Worm (Caenorhabditis elegans): ENCODE results near the gene K01A2.10.

The K01A2.10 gene

DNA sequence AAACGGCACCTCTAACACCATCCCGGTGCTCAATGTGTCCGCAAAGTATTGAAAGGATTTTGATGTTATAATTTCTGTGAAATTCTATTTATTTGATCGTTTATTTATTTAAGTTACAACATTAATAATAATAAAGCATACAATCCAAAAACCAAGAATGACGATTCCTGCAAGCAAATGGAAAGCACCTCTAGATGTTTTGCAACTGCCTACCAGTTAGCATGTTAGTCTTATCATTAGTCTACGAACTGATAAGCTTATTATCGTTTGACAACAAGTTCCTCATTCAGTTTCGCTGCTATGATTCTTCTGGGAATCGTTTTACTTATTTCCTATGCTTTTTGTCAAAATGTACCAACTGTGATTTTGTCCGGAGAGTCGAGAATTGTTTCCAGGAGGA, 23.2 kb downstream of the K01A2.10 start, which contains the start of gene K01A2.6:
TSS of gene K01A2.6 (plus strand) at position 301 of the 400 bp plus-strand sequence.
- TF ChIP-seq ceh-82 (tag; optimal IDR thresholded peaks at IDR 0.05) = no peak
- TF ChIP-seq lin-39 (tag; optimal IDR thresholded peaks at IDR 0.05) = no peak
- TF ChIP-seq C34F6.9 (tag; optimal IDR thresholded peaks at IDR 0.05) = no peak
- no peak for TF ChIP-seq snpc-4 (tag; optimal IDR thresholded peaks at IDR 0.05)
- TF ChIP-seq lsy-2 (tag; optimal IDR thresholded peaks at IDR 0.05) = no peak
- TF ChIP-seq R02D3.7 (tag; optimal IDR thresholded peaks at IDR 0.05) = no peak
- TF ChIP-seq alr-1 (tag; optimal IDR thresholded peaks at IDR 0.05) = no peak
- TF ChIP-seq F13H6.1 (tag; optimal IDR thresholded peaks at IDR 0.05) = no peak
- no peak for TF ChIP-seq nhr-10 (tag; optimal IDR thresholded peaks at IDR 0.05)
- TF ChIP-seq nhr-25 (tag; optimal IDR thresholded peaks at IDR 0.05) = no peak
- no peak for TF ChIP-seq unc-55 (GFP tag; optimal IDR thresholded peaks at IDR 0.05)

DNA sequence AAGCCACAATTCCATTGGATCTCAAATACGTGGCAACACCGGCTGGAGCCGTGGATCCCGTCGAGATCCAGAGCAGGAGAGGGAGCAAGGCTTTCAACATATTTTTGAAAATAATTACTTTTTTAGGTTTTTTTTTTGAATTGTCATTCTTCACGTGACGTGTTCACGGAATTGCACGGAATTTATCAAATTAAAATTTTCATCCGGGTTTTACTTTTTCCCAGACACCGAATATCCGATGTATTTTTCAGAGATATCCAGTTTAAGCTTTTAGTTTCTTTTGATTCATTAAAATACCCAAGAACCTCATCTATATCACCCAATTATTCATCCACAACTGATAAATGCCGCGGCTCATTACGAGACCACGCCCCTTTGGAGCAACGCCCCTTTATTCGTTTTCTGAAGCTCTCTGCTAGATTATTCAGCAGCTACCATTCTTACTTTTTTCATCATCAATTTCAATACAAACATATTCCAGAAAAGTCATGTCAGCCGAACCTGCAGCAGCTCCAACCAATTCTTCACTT, 25.9 kb downstream of the K01A2.10 start, which contains the start of the genes clec-117 and B0432.1:
TSS of gene clec-117 (minus strand) at position 101 of the 530 bp plus-strand sequence.
TSS of gene B0432.1 (plus strand) at position 480 of the 530 bp plus-strand sequence.
- TF ChIP-seq nhr-237 (tag; optimal IDR thresholded peaks at IDR 0.05) (no peak), ceh-16 (tag; optimal IDR thresholded peaks at IDR 0.05) (no peak), aly-2 (tag; optimal IDR thresholded peaks at IDR 0.05) (no peak), lin-11 (tag; optimal IDR thresholded peaks at IDR 0.05) (no peak), sma-3 (GFP tag; optimal IDR thresholded peaks at IDR 0.05) (no peak), egl-27 (tag; optimal IDR thresholded peaks at IDR 0.05) (no peak), nhr-10 (tag; optimal IDR thresholded peaks at IDR 0.05) (no peak), alr-1 (tag; optimal IDR thresholded peaks at IDR 0.05) (no peak), mdl-1 (tag; optimal IDR thresholded peaks at IDR 0.05) (no peak), mab-5 (tag; optimal IDR thresholded peaks at IDR 0.05) (no peak)

DNA sequence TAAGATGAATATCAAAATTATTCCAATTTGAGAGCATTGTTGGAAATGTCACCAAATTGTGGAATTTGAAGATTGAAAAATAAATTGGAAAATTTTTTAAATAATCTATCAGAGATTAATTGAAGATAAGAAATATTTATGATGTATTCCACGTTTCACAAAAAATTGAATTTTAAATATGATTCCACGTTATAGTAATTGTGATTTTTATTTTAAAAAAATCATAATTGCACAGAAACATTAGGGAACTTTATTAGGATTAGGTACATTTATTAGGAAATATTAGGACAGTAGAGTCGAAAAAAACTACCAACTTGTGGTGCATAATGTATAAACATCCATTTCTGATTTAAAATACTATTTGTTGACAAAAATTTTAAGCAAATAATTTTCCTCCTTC, 28.3 kb downstream of the K01A2.10 start, which contains the start of gene B0432.11:
TSS of gene B0432.11 (minus strand) at position 101 of the 400 bp plus-strand sequence.
- TF ChIP-seq nhr-11 (tag; optimal IDR thresholded peaks at IDR 0.05) (no peak), elt-1 (tag; optimal IDR thresholded peaks at IDR 0.05) (no peak), ama-1 (optimal IDR thresholded peaks at IDR 0.05) (no peak), nhr-6 (tag; optimal IDR thresholded peaks at IDR 0.05) (no peak), skn-1 (tag; optimal IDR thresholded peaks at IDR 0.05) (no peak), nhr-21 (tag; optimal IDR thresholded peaks at IDR 0.05) (no peak), lin-13 (GFP tag; optimal IDR thresholded peaks at IDR 0.05) (no peak), egl-27 (tag; optimal IDR thresholded peaks at IDR 0.05) (no peak), gmeb-1 (tag; optimal IDR thresholded peaks at IDR 0.05) (no peak), lin-11 (tag; optimal IDR thresholded peaks at IDR 0.05) (no peak), elt-3 (tag; optimal IDR thresholded peaks at IDR 0.05) (no peak), dmd-4 (tag; optimal IDR thresholded peaks at IDR 0.05) (no peak), lsy-2 (tag; optimal IDR thresholded peaks at IDR 0.05) (no peak), F13H6.1 (tag; optimal IDR thresholded peaks at IDR 0.05) (no peak), zag-1 (tag; optimal IDR thresholded peaks at IDR 0.05) (no peak), sma-3 (GFP tag; optimal IDR thresholded peaks at IDR 0.05) (no peak), mab-5 (tag; optimal IDR thresholded peaks at IDR 0.05) (no peak), mdl-1 (tag; optimal IDR thresholded peaks at IDR 0.05) (no peak)

DNA sequence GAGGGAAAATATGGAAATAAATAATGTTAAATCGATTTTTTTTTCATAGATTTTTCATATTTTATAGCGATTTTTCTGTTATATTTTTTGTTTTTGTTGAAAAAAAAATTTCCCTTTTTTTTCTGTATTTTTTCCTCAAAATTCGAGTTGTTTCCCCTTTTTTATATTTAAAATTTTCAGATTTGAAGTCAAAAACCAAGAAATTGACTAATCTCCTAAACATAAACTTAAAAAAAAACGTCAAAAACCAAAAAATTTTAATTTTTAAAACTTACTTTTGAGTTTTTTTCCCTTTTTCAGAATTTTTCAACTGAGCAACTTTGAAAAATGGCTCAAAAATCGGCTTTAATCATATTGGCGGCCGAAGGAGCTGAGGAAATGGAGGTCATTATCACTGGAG, 32.6 kb downstream of the K01A2.10 start, which contains the start of gene djr-1.1:
TSS of gene djr-1.1 (plus strand) at position 301 of the 400 bp plus-strand sequence.
- no peak for TF ChIP-seq dmd-4 (tag; optimal IDR thresholded peaks at IDR 0.05)
- no peak for TF ChIP-seq snpc-4 (tag; optimal IDR thresholded peaks at IDR 0.05)
- no peak for TF ChIP-seq gmeb-1 (tag; optimal IDR thresholded peaks at IDR 0.05)
- no peak for TF ChIP-seq C34F6.9 (tag; optimal IDR thresholded peaks at IDR 0.05)
- no peak for TF ChIP-seq F13H6.1 (tag; optimal IDR thresholded peaks at IDR 0.05)
- no peak for TF ChIP-seq lin-39 (tag; optimal IDR thresholded peaks at IDR 0.05)
- no peak for TF ChIP-seq unc-39 (tag; optimal IDR thresholded peaks at IDR 0.05)
- no peak for TF ChIP-seq elt-1 (tag; optimal IDR thresholded peaks at IDR 0.05)
- TF ChIP-seq nhr-6 (tag; optimal IDR thresholded peaks at IDR 0.05) = no peak
- no peak for TF ChIP-seq nhr-11 (tag; optimal IDR thresholded peaks at IDR 0.05)
- TF ChIP-seq ZK546.5 (tag; optimal IDR thresholded peaks at IDR 0.05) = no peak
- TF ChIP-seq ama-1 (optimal IDR thresholded peaks at IDR 0.05) = no peak
- TF ChIP-seq ceh-16 (tag; optimal IDR thresholded peaks at IDR 0.05) = no peak
- TF ChIP-seq R02D3.7 (tag; optimal IDR thresholded peaks at IDR 0.05) = no peak
- TF ChIP-seq lin-13 (GFP tag; optimal IDR thresholded peaks at IDR 0.05) = no peak
- TF ChIP-seq zag-1 (tag; optimal IDR thresholded peaks at IDR 0.05) = no peak

- no peak for TF ChIP-seq sem-4 (tag; optimal IDR thresholded peaks at IDR 0.05)
- no peak for TF ChIP-seq mab-5 (tag; optimal IDR thresholded peaks at IDR 0.05)
- no peak for TF ChIP-seq crh-2 (tag; optimal IDR thresholded peaks at IDR 0.05)
- no peak for TF ChIP-seq fos-1 (tag; optimal IDR thresholded peaks at IDR 0.05)
- peak; percentile 12 for TF ChIP-seq Y55F3AM.14 (GFP tag; optimal IDR thresholded peaks at IDR 0.05)
- no peak for TF ChIP-seq peb-1 (tag; optimal IDR thresholded peaks at IDR 0.05)
- no peak for TF ChIP-seq blmp-1 (tag; optimal IDR thresholded peaks at IDR 0.05; ENCODE audit: insufficient read depth)
- no peak for TF ChIP-seq ama-1 (optimal IDR thresholded peaks at IDR 0.05)
Measured at ce11 chrII:288705-289205, 34.1 kb downstream of the K01A2.10 start, which contains the start of gene mrpl-41. Gene mrpl-41, plus strand, starts transcription at chrII:288939.
